Worm (Caenorhabditis elegans) whole organism, mixed stage, embryonic: ENCODE results near the gene ZK809.8.

Experiments
- ces-1 ChIP-seq: fragments of 150-350 bp; optimal IDR thresholded peaks from 2 replicates; lab custom pipeline; 2014; ENCODE audit warnings: missing biosample characterization, missing genetic modification reagents, missing genetic modification characterization
- unc-62 ChIP-seq: fragments of 150-350 bp; optimal IDR thresholded peaks from 2 replicates; lab custom pipeline; 2014; ENCODE audit warnings: missing biosample characterization, missing genetic modification reagents, missing genetic modification characterization

DNA sequence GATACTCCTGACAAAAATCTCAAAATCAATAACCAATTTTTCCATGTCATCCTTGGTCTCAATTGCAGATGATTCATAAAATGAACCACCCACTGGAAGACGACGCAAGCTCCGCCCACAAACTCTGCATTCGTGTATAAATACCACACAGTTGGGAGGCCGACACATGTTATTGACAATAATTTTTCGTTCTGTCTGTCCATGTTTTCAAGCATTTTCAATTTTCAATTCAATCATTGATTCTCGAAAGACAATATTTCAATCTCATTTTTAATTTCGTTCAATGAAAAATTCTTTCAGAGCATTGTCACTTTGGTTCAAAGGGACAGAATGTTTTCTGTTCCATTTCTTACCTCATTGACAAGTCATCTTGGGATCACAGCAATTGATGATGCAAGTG lies 27.2 kb upstream of the ZK809.8 start, which contains the start of gene inx-9:
- TF ChIP-seq ces-1 (GFP tag; lab: Kevin White, UChicago) (no peak), unc-62 (GFP tag; lab: Kevin White, UChicago) (no peak)
